Fruit fly (Drosophila melanogaster): Measurements from ENCODE around the gene CG8087.
A peak's percentile ranks its signal among the peaks of the same experiment; 100 is the strongest.

The CG8087 gene

DNA sequence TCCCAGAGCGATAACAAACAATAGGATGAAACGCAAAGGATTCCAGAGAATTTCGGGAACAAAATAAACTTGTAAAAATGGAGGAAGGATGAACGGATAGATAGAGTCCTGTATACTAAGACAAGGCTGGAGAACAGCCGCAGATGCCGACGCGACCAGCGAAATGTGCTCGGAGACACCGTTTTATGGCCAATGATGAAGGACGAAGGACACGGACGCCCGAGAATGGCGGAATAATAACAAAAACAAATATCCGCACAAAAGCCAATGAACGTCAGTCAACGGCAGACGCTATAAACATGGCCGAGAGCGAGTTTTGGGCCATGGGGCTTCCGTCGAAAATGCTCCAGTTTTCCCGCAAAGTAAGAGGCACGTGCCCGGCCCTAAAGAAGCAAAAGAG is 9.6 kb downstream of the CG8087 start:
- TF ChIP-seq Ets65A (GFP tag), result peak; percentile 1
- TF ChIP-seq abd-A (tag; optimal IDR thresholded peaks at IDR 0.05), result peak; percentile 56
- no peak for TF ChIP-seq CG7357 (GFP tag; IDR thresholded peaks at IDR 0.05)
- TF ChIP-seq CG13894 (tag; optimal IDR thresholded peaks at IDR 0.05), result peak; percentile 68

DNA sequence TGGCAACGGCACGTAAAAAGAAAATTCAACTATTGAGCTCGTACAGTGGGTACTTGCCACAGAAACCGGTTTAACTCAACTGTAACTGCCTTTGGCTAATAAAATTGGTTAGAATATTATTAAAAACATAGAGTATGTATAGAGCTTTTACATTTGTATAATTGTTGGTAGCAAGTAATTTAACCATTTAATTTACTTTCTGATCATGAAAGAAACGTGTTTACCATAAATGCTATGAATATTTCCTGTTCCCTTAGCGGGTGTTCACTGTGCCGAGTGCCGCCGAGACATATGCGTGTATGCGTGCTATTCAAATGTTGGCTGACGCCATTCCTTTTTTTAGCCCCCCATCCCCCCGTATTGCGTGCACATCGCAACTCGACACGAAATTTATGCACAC is 15.9 kb downstream of the CG8087 start:
- TF ChIP-seq CG2120 (GFP tag; optimal IDR thresholded peaks at IDR 0.05) (peak; percentile 28), sna (GFP tag; IDR thresholded peaks at IDR 0.05; ENCODE audit: partially characterized antibody) (no peak), bigmax (GFP tag; optimal IDR thresholded peaks at IDR 0.05) (no peak), YL-1 (GFP tag; optimal IDR thresholded peaks at IDR 0.05) (no peak), CG2202 (tag; optimal IDR thresholded peaks at IDR 0.05) (no peak), ro (GFP tag; IDR thresholded peaks at IDR 0.05) (no peak), Dek (tag; optimal IDR thresholded peaks at IDR 0.05) (no peak), CrebB (tag; optimal IDR thresholded peaks at IDR 0.05) (no peak), PHDP (tag; optimal IDR thresholded peaks at IDR 0.05) (no peak), CG18599 (GFP tag; optimal IDR thresholded peaks at IDR 0.05) (peak; percentile 50), Ada2b (GFP tag; IDR thresholded peaks at IDR 0.05) (peak; percentile 27; the same call in 1 of the 2 replicates), Hmr (GFP tag; optimal IDR thresholded peaks at IDR 0.05) (peak; percentile 10), dysf (GFP tag; IDR thresholded peaks at IDR 0.05) (0 out of 3 replicates have a peak, but pooled peaks have one; percentile 27), CG15269 (tag; optimal IDR thresholded peaks at IDR 0.05) (peak; percentile 22), CG7839 (tag; optimal IDR thresholded peaks at IDR 0.05) (peak; percentile 16), CG42726 (GFP tag; IDR thresholded peaks at IDR 0.05; ENCODE audit: partially characterized antibody) (no peak), Fer1 (GFP tag; optimal IDR thresholded peaks at IDR 0.05) (peak; percentile 23), CG32767 (GFP tag; IDR thresholded peaks at IDR 0.05) (no peak), row (GFP tag; IDR thresholded peaks at IDR 0.05) (peak; percentile 62), dmrt99B (tag; optimal IDR thresholded peaks at IDR 0.05) (peak; percentile 20), CG2678 (tag; optimal IDR thresholded peaks at IDR 0.05) (peak; percentile 22), lilli (GFP tag; optimal IDR thresholded peaks at IDR 0.05) (peak; percentile 16), CG31224 (GFP tag; IDR thresholded peaks at IDR 0.05) (no peak), CG6254 (GFP tag; optimal IDR thresholded peaks at IDR 0.05) (no peak), CG9932 (GFP tag; IDR thresholded peaks at IDR 0.05) (peak; percentile 32; the same call in 1 of the 2 replicates), lab (GFP tag; optimal IDR thresholded peaks at IDR 0.05) (peak; percentile 32), gem (tag; optimal IDR thresholded peaks at IDR 0.05) (peak; percentile 9), CG11504 (tag; optimal IDR thresholded peaks at IDR 0.05) (peak; percentile 28), tio (GFP tag; optimal IDR thresholded peaks at IDR 0.05) (no peak), grau (tag; optimal IDR thresholded peaks at IDR 0.05) (peak; percentile 66)

DNA sequence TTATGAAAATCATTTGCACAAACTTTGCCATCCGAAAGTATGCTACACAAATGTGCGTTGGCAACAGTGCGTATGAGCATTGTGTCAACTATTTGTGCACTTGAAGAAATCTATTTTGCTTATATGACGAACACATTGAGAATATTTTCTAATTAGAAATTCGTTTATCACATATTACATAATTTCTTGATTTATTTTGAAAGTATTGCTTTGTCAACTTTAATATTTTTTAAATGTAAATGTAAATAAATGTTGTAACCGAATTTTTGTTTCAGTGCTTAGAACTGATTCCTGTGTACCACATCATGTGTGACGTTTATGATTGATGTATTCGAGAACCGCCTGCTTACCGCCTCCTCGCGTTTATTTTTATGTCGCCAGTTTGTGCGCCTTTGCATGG is 22.6 kb downstream of the CG8087 start:
- TF ChIP-seq CG13894 (tag; optimal IDR thresholded peaks at IDR 0.05) (no peak), CG7556 (GFP tag; optimal IDR thresholded peaks at IDR 0.05) (no peak), eve (GFP tag; optimal IDR thresholded peaks at IDR 0.05) (peak in 1 of 2 experiments; percentile 36), tna (GFP tag; IDR thresholded peaks at IDR 0.05; ENCODE audit: partially characterized antibody) (no peak), crol (GFP tag; IDR thresholded peaks at IDR 0.05) (no peak), CHES-1-like (GFP tag; optimal IDR thresholded peaks at IDR 0.05) (no peak), ara (GFP tag; IDR thresholded peaks at IDR 0.05) (0 out of 2 replicates have a peak, but pooled peaks have one; percentile 32), CG18599 (GFP tag; optimal IDR thresholded peaks at IDR 0.05) (peak; percentile 46), zen2 (GFP tag; IDR thresholded peaks at IDR 0.05; ENCODE audit: partially characterized antibody) (no peak), CG8359 (GFP tag; optimal IDR thresholded peaks at IDR 0.05; ENCODE audit: borderline replicate concordance) (no peak), twi (tag; optimal IDR thresholded peaks at IDR 0.05) (no peak), jing (GFP tag; optimal IDR thresholded peaks at IDR 0.05) (no peak), ci (GFP tag; IDR thresholded peaks at IDR 0.05) (no peak), Fer2 (tag; optimal IDR thresholded peaks at IDR 0.05) (no peak), CG17361 (GFP tag; IDR thresholded peaks at IDR 0.05) (no peak), NFAT (GFP tag; IDR thresholded peaks at IDR 0.05) (no peak), CG6654 (GFP tag; optimal IDR thresholded peaks at IDR 0.05) (no peak)

Data from whole organism, embryonic.